Fruit fly (Drosophila melanogaster) whole organism: ENCODE measurements around the gene Aasdh.

Source experiments
- CG8478 ChIP-seq: fragments of >200 bp; optimal IDR thresholded peaks from 2 replicates; lab custom pipeline; 2018; ENCODE audit warnings: inconsistent platforms
- Dll ChIP-seq: fragments of >200 bp; optimal IDR thresholded peaks from 2 replicates; lab custom pipeline; 2017
- EcR ChIP-seq, 2 experiments: fragments of >200 bp; optimal IDR thresholded peaks; 2 replicates each; lab custom pipeline; 2017; ENCODE audit warnings: missing biosample characterization in 2 of 2, missing genetic modification characterization in 2 of 2, missing genetic modification reagents in 2 of 2
- pan ChIP-seq: fragments of >200 bp; optimal IDR thresholded peaks from 2 replicates; lab custom pipeline; 2017
- psq ChIP-seq: fragments of >200 bp; optimal IDR thresholded peaks from 2 replicates; lab custom pipeline; 2017
- usp ChIP-seq: fragments of >200 bp; optimal IDR thresholded peaks from 2 replicates; lab custom pipeline; 2017; ENCODE audit warnings: missing biosample characterization, missing genetic modification characterization, mixed read lengths

The Aasdh gene

dm6 chr2L:8419382-8419940, 29.9 kb downstream of the Aasdh start:
- no peak for TF ChIP-seq psq (lab: Kevin White, UChicago)
- TF ChIP-seq EcR (GFP tag; optimal IDR thresholded peaks at IDR 0.05; lab: Kevin White, UChicago): peak in 1 of 2 experiments; percentile 51
- no peak for TF ChIP-seq pan (lab: Kevin White, UChicago)

DNA sequence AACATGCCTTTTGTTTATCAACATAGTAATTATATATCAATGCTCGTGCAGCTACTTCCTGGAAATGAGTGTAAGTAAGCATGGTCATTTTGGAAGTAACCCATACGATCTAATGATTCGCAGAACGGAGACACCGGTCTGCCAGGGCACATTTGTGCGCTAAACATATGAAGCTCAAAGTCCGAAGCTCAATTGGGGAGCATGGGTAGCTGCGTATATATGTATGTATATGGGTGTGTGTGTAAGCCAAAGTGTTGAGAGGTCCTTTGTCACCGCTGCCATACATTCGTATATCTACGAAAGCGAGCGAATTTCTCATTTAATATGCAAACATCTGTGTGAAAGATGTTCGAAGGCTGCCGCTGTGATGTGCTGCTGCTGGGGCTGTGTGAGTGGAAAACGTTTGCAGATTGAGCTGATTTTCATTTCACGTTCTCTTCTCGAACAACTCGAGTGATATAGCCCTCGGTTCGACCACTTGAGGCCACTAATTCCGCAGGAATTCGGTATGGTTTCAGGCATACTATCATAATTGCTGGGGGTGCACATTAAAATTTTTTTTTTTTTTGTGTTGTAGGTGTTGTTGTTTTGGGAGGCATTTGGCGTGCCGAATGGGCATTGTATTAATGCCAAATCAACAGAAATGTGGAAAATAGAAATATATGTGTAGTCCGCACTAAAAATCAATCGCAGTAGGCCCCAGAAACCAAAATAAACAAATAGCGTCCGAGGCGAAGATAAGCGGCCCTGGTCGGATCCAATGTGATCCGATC, 31.1 kb downstream of the Aasdh start:
- TF ChIP-seq psq (lab: Kevin White, UChicago): no peak
- no peak for TF ChIP-seq EcR (GFP tag; optimal IDR thresholded peaks at IDR 0.05; lab: Kevin White, UChicago)
- TF ChIP-seq usp: no peak
- TF ChIP-seq CG8478: no peak
- TF ChIP-seq pan (lab: Kevin White, UChicago): no peak
- TF ChIP-seq Dll (lab: Kevin White, UChicago): no peak

dm6 chr2L:8417562-8417961, 31.8 kb downstream of the Aasdh start:
- TF ChIP-seq EcR (GFP tag; optimal IDR thresholded peaks at IDR 0.05; lab: Kevin White, UChicago) (no peak), CG8478 (no peak), pan (lab: Kevin White, UChicago) (no peak), usp (no peak), Dll (lab: Kevin White, UChicago) (no peak), psq (lab: Kevin White, UChicago) (no peak)

DNA sequence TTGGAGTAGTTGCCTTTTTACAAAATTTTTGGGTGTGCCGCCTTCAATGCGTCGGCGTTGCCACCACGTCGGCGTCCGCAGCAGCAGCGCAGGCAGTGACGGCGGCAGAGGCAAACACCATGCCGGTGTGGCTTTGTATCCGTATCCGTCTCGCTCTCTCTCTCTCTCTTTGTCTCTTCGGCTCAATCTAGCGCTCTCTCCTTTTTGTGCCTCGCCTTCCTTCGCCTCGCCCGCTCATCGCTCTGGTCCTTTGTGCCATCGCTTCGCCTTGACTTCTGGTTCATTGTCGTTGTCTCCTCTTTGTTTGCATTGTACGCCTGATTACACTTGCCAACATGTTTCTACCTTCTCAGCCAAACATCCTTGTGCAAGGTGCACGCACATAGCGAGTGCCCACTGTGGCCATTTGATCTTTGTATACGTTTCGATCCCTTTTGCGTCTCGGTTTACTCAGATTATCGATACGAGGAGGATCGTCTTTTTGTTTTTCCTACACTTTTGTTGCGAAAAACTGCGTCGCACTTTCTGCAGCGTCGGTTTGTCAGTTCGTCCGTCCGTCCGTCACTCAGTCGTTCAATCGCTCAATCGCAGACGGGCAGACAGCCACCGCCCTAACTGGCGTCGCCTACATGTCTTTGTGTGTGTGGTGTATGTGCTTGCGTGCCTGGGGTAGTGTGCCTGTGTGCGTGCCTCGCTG, 32.9 kb downstream of the Aasdh start:
- TF ChIP-seq Dll (lab: Kevin White, UChicago) (peak; percentile 53), psq (lab: Kevin White, UChicago) (no peak), EcR (GFP tag; optimal IDR thresholded peaks at IDR 0.05; lab: Kevin White, UChicago) (no peak), usp (no peak), CG8478 (no peak), pan (lab: Kevin White, UChicago) (no peak)

DNA sequence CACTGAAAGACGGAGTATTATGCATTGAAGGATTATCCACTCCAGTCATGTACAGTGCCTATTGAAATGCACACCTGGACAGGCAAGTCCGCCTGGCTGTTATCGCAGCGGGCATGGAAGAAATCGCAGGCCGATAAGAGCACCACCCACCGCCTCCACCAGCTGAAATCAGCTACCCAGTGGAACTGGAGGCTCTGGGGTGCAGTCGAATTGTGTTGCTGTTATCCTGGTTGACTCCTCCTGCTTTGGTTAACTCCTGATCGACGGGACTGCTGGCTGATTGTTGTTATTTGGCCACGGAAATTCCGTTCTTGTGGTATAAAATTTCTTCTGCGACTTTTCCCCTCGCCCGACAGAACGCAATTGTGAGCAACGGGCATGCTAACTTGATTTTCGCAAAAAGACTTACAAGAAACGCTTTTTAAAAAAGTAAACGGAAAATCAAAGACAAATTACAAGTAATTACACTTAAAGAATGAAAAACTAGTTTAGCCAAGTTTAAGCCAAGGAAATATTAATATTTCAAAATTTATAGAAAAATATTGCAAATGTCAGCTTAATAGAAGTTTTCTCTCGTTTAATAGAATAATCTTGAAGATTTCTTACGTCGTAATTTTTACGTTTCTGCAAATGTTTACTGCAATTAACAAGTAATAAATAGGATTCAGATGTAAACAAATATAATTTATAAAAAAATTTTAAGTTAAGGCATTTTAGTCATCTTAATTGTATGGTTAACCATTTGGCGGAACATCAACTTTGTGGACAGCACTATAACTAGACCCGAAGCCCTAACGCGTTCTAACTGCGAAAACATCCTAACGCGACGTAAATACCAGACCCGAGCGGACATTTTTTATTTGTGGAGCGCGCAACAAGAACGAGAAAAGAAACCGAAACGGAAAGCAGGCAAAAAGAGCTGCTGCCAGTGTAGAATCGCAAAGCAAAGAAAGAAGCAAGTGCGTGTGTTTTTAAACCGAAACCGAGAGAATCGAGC, 34.2 kb downstream of the Aasdh start, which contains the start of the genes CG13398 and Akap200:
CG13398 (minus strand) TSS at position 370 of the 997 bp plus-strand sequence.
Akap200 (plus strand) TSS at position 804 of the 997 bp plus-strand sequence.
- TF ChIP-seq psq (lab: Kevin White, UChicago): no peak
- TF ChIP-seq CG8478: no peak
- no peak for TF ChIP-seq EcR (GFP tag; optimal IDR thresholded peaks at IDR 0.05; lab: Kevin White, UChicago)
- TF ChIP-seq pan (lab: Kevin White, UChicago): no peak
- TF ChIP-seq usp: no peak
- TF ChIP-seq Dll (lab: Kevin White, UChicago): no peak

DNA sequence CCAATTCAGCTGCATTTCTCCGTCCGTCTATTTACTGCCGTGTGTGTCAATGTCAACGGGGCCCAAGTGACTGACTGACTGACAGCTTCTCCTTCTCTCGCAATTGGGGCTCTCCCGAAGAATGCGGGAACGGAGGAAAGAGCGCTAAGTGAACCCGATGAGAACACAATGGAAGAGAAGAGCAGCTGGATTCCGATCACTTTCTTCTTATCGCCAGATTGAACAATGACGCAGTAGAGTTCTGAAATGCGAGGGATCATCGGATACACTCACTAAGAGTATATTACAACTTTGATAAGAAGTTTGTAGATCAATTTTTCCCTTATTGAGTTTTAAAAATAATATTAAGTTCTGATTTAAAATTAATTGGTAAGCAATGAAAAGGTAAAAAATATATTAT, 37.8 kb downstream of the Aasdh start, which contains the start of gene Naglu:
Naglu (minus strand) TSS at position 339 of the 400 bp plus-strand sequence.
- TF ChIP-seq CG8478 (no peak), EcR (GFP tag; optimal IDR thresholded peaks at IDR 0.05; lab: Kevin White, UChicago) (no peak), usp (no peak), pan (lab: Kevin White, UChicago) (no peak), psq (lab: Kevin White, UChicago) (no peak), Dll (lab: Kevin White, UChicago) (no peak)

- TF ChIP-seq psq (lab: Kevin White, UChicago): no peak
- no peak for TF ChIP-seq usp
- TF ChIP-seq pan (lab: Kevin White, UChicago): no peak
- TF ChIP-seq Dll (lab: Kevin White, UChicago): no peak
- no peak for TF ChIP-seq CG8478
- TF ChIP-seq EcR (GFP tag; optimal IDR thresholded peaks at IDR 0.05; lab: Kevin White, UChicago): no peak
Observed at dm6 chr2L:8403286-8404270, 45.8 kb downstream of the Aasdh start, which contains the start of gene emb. emb (plus strand) TSS chr2L:8403573.

DNA sequence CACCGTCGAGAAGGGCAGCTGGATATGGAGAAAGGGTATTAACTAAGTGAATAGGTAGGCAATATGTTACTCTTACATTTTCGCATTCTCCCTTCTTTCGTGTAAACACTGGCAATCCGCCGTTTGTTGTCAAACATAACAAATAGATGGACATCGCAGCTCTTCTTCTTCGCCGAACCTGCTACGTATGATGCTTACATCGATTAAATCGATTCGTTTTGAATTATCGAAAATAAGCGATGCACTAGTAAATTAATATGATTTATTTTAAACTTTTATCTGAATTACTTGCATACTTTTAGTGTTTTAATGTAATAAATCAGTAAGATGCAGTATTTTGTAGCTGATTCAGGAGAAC, 46.5 kb downstream of the Aasdh start, which contains the start of gene fy:
fy (minus strand) TSS at position 353 of the 358 bp plus-strand sequence.
- TF ChIP-seq CG8478 (no peak), psq (lab: Kevin White, UChicago) (no peak), pan (lab: Kevin White, UChicago) (no peak), EcR (GFP tag; optimal IDR thresholded peaks at IDR 0.05; lab: Kevin White, UChicago) (no peak), usp (no peak), Dll (lab: Kevin White, UChicago) (no peak)

- TF ChIP-seq usp: no peak
- no peak for TF ChIP-seq CG8478
- TF ChIP-seq pan (lab: Kevin White, UChicago): no peak
- TF ChIP-seq Dll (lab: Kevin White, UChicago): no peak
- TF ChIP-seq EcR (GFP tag; optimal IDR thresholded peaks at IDR 0.05; lab: Kevin White, UChicago): no peak
- no peak for TF ChIP-seq psq (lab: Kevin White, UChicago)
Observed at dm6 chr2L:8399863-8400598, 49.3 kb downstream of the Aasdh start, which contains the start of gene CG31898. CG31898 (plus strand) TSS chr2L:8400421.
